Worm (Caenorhabditis elegans) whole organism, late embryonic: ENCODE measurements around the gene zipt-13.

ENCODE experiments used
- C38D4.7 ChIP-seq: fragments of 200-800 bp; sonication (Bioruptor generic); optimal IDR thresholded peaks from 2 replicates; lab custom pipeline; 2018; ENCODE audit warnings: mild to moderate bottlenecking, missing genetic modification characterization, moderate library complexity, missing compliant biosample characterization
- dmd-4 ChIP-seq: sonication (generic microtip); optimal IDR thresholded peaks from 2 replicates; lab custom pipeline; 2016; ENCODE audit warnings: borderline replicate concordance, missing genetic modification characterization, missing compliant biosample characterization
- eyg-1 ChIP-seq: sonication (generic microtip); optimal IDR thresholded peaks from 2 replicates; lab custom pipeline; 2016; ENCODE audit warnings: missing genotype, missing genetic modification characterization, missing compliant biosample characterization
- hlh-13 ChIP-seq: fragments of 200-800 bp; sonication (Bioruptor generic); optimal IDR thresholded peaks from 2 replicates; lab custom pipeline; 2018; ENCODE audit warnings: mild to moderate bottlenecking, missing genetic modification characterization, missing compliant biosample characterization
- lin-11 ChIP-seq: fragments of 200-800 bp; sonication (Bioruptor generic); optimal IDR thresholded peaks from 2 replicates; lab custom pipeline; 2018; ENCODE audit warnings: mild to moderate bottlenecking, missing genetic modification characterization, missing compliant biosample characterization
- nhr-11 ChIP-seq: fragments of 150-350 bp; optimal IDR thresholded peaks from 2 replicates; lab custom pipeline; 2014; ENCODE audit warnings: missing biosample characterization, missing genetic modification characterization
- pag-3 ChIP-seq: sonication (generic microtip); optimal IDR thresholded peaks from 2 replicates; lab custom pipeline; 2016; ENCODE audit warnings: missing compliant biosample characterization, missing genetic modification characterization, borderline replicate concordance
- pax-1 ChIP-seq: fragments of 150-350 bp; optimal IDR thresholded peaks from 2 replicates; lab custom pipeline; 2014; ENCODE audit warnings: missing biosample characterization, missing genetic modification characterization
- pha-4 ChIP-seq: fragments of 150-350 bp; optimal IDR thresholded peaks from 2 replicates; lab custom pipeline; 2018; ENCODE audit warnings: missing biosample characterization, missing genetic modification reagents, missing genetic modification characterization
- rnt-1 ChIP-seq: sonication (generic microtip); optimal IDR thresholded peaks from 2 replicates; lab custom pipeline; 2016; ENCODE audit warnings: missing genetic modification characterization, missing compliant biosample characterization
- tbx-2 ChIP-seq: sonication (generic microtip); optimal IDR thresholded peaks from 2 replicates; lab custom pipeline; 2016; ENCODE audit warnings: missing genetic modification characterization, missing compliant biosample characterization
- unc-86 ChIP-seq: sonication (generic microtip); optimal IDR thresholded peaks from 2 replicates; lab custom pipeline; 2016; ENCODE audit warnings: missing genetic modification characterization, missing compliant biosample characterization

DNA sequence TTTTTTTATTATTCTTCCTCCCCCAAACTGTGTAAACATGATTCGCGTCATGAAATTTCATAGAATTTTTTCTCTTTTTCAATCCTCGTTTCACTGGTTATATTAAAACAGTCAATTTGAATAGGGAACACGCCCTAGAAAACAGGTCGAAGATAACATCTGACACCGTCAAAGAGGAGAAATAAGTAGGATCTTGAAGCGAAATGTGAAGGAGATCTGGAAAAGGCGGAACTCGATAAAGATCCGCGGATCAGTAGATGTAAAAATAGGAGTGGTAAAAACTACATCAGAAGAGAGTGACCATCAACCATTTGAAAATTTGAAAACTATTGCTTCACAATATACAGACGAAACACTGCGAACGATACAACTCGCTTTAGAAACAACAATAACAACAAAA is 9.5 kb downstream of the zipt-13 start:
- no peak for TF ChIP-seq pha-4 (tag; lab: Kevin White, UChicago)
- no peak for TF ChIP-seq hlh-13 (GFP tag; lab: Kevin White, UChicago)
- no peak for TF ChIP-seq eyg-1
- TF ChIP-seq C38D4.7, result no peak
- no peak for TF ChIP-seq pag-3 (tag; lab: Kevin White, UChicago)
- no peak for TF ChIP-seq rnt-1
- no peak for TF ChIP-seq lin-11
- TF ChIP-seq tbx-2 (tag; lab: Kevin White, UChicago), result no peak
- no peak for TF ChIP-seq dmd-4 (tag; lab: Kevin White, UChicago)
- no peak for TF ChIP-seq nhr-11
- no peak for TF ChIP-seq unc-86 (tag; lab: Kevin White, UChicago)
- no peak for TF ChIP-seq pax-1 (tag; lab: Kevin White, UChicago)
